Fruit fly (Drosophila melanogaster) whole organism, pupa: ENCODE results near the gene CG4789.

Experiments
- CG10348 ChIP-seq: fragments of 200-800 bp; sonication (Bioruptor generic); IDR thresholded peaks from 2 replicates; pipeline ENCODE4 v1.3.6; 2022; ENCODE audit warnings: missing biosample characterization, missing genetic modification characterization
- CG12605 ChIP-seq: fragments of 200-800 bp; sonication (Bioruptor generic); IDR thresholded peaks from 2 replicates; pipeline ENCODE4 v1.3.6; 2022; ENCODE audit warnings: missing biosample characterization, missing genetic modification characterization
- CG13204 ChIP-seq: fragments of 200-800 bp; sonication (Bioruptor generic); optimal IDR thresholded peaks from 2 replicates; lab custom pipeline; 2018; ENCODE audit warnings: missing biosample characterization, mild to moderate bottlenecking, missing genetic modification characterization, moderate library complexity
- CG14655 ChIP-seq: fragments of 200-800 bp; sonication (Bioruptor generic); optimal IDR thresholded peaks from 3 replicates; lab custom pipeline; 2017; ENCODE audit warnings: mild to moderate bottlenecking, missing biosample characterization, missing genetic modification reagents, missing genetic modification characterization
- CG15710 ChIP-seq: fragments of 200-800 bp; sonication (Bioruptor generic); optimal IDR thresholded peaks from 2 replicates; lab custom pipeline; 2018; ENCODE audit warnings: missing biosample characterization, mild to moderate bottlenecking, missing genetic modification characterization, moderate library complexity
- CG17806 ChIP-seq: fragments of 200-800 bp; sonication (Bioruptor generic); optimal IDR thresholded peaks from 2 replicates; lab custom pipeline; 2018; ENCODE audit warnings: missing biosample characterization, mild to moderate bottlenecking, missing genetic modification characterization, moderate library complexity
- CG32121 ChIP-seq: fragments of 200-800 bp; sonication (Bioruptor generic); IDR thresholded peaks from 2 replicates; pipeline ENCODE4 v1.3.6; 2022; ENCODE audit warnings: missing biosample characterization, missing genetic modification characterization
- CG34367 ChIP-seq: fragments of 200-800 bp; sonication (Bioruptor generic); optimal IDR thresholded peaks from 2 replicates; lab custom pipeline; 2018; ENCODE audit warnings: missing biosample characterization, mild to moderate bottlenecking, missing genetic modification characterization
- CG4496 ChIP-seq: fragments of 200-800 bp; sonication (Bioruptor generic); IDR thresholded peaks from 3 replicates; pipeline ENCODE4 v1.3.6; 2022; ENCODE audit warnings: missing biosample characterization, missing genetic modification characterization
- CG8159 ChIP-seq: fragments of 200-800 bp; sonication (Bioruptor generic); optimal IDR thresholded peaks from 3 replicates; lab custom pipeline; 2018; ENCODE audit warnings: missing biosample characterization, mild to moderate bottlenecking, missing genetic modification characterization, moderate library complexity
- CG8301 ChIP-seq: fragments of 200-800 bp; sonication (Bioruptor generic); optimal IDR thresholded peaks from 2 replicates; lab custom pipeline; 2018; ENCODE audit warnings: missing biosample characterization, mild to moderate bottlenecking, missing genetic modification characterization
- CG9948 ChIP-seq: fragments of 200-800 bp; sonication (Bioruptor generic); optimal IDR thresholded peaks from 2 replicates; lab custom pipeline; 2018; ENCODE audit warnings: missing biosample characterization, mild to moderate bottlenecking, missing genetic modification characterization, moderate library complexity
- D1 ChIP-seq: fragments of 200-800 bp; sonication (Bioruptor generic); optimal IDR thresholded peaks from 2 replicates; lab custom pipeline; 2018; ENCODE audit warnings: missing biosample characterization, mild to moderate bottlenecking, missing genetic modification characterization, moderate library complexity
- EcR ChIP-seq: fragments of 200-800 bp; sonication (Bioruptor generic); optimal IDR thresholded peaks from 3 replicates; lab custom pipeline; 2019; ENCODE audit warnings: missing biosample characterization, missing genetic modification characterization, mild to moderate bottlenecking, moderate library complexity, missing genetic modification reagents
- Ets98B ChIP-seq: fragments of 200-800 bp; sonication (Bioruptor generic); IDR thresholded peaks from 2 replicates; pipeline ENCODE4 v1.3.6; 2022; ENCODE audit warnings: missing biosample characterization, missing genetic modification characterization
- Pif1A ChIP-seq: fragments of 200-800 bp; sonication (Bioruptor generic); optimal IDR thresholded peaks from 3 replicates; lab custom pipeline; 2016; ENCODE audit warnings: missing biosample characterization, missing genetic modification characterization
- Pif1B ChIP-seq: fragments of 200-800 bp; sonication (Bioruptor generic); optimal IDR thresholded peaks from 3 replicates; lab custom pipeline; 2016; ENCODE audit warnings: missing biosample characterization, missing genetic modification characterization
- Snoo ChIP-seq: fragments of 200-800 bp; sonication (Bioruptor generic); optimal IDR thresholded peaks from 3 replicates; lab custom pipeline; 2017; ENCODE audit warnings: missing biosample characterization, mild to moderate bottlenecking, missing genetic modification characterization, inconsistent platforms
- fd96Ca ChIP-seq: fragments of 200-800 bp; sonication (Bioruptor generic); IDR thresholded peaks from 3 replicates; pipeline ENCODE4 v1.3.6; 2022; ENCODE audit warnings: missing biosample characterization, missing genetic modification characterization
- gl ChIP-seq: fragments of 200-800 bp; sonication (Bioruptor generic); optimal IDR thresholded peaks from 2 replicates; lab custom pipeline; 2018; ENCODE audit warnings: missing biosample characterization, mild to moderate bottlenecking, missing genetic modification characterization
- rn ChIP-seq: fragments of 200-800 bp; sonication (Bioruptor generic); IDR thresholded peaks from 2 replicates; pipeline ENCODE4 v1.3.6; 2022; ENCODE audit warnings: missing biosample characterization, missing genetic modification characterization

Gene CG4789

DNA sequence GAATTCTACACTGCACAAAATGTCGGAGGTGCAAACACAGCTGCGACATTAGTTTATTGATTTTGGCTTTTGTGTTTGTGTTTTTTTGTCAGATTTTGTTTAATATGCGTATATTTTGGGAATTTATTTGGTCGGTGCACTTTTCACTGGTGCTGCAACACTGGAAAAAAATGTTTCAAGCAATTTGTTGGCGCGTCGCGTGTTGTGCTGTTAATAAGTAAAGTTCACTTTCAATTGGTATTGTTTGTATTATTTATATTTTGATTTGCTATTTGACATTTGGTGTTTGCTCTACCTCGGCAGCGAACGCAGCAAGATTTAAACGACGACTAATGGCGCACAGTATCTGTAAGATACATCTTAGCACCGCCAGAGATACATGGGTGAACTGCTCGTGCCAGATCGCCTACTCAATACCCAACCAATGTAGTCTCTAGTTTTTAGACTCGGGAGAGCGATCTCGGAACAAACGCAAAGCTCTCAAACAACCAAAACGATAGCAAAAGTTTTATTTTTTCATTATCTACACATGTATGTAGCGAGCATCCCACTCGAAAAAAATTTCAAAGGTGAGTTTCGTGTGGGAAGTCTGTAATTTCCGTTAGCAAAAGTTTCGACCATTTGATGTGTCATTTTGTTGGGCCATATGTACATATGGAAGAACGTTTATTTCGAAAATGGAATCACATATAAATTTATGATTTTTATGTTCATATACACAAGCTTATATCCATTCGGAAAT lies 18.4 kb upstream of the CG4789 start:
- peak; percentile 19 for TF ChIP-seq CG8159 (tag; lab: Kevin White, UChicago)
- TF ChIP-seq Snoo (tag; lab: Kevin White, UChicago), result no peak
- peak; percentile 56 for TF ChIP-seq Pif1A (GFP tag; lab: Kevin White, UChicago)
- TF ChIP-seq CG8301 (tag; lab: Kevin White, UChicago), result peak; percentile 46
- no peak for TF ChIP-seq D1
- no peak for TF ChIP-seq CG15710
- peak; percentile 66 for TF ChIP-seq Ets98B
- no peak for TF ChIP-seq CG34367
- no peak for TF ChIP-seq rn (GFP tag; lab: Robert Waterston, UW)
- peak; percentile 74 for TF ChIP-seq CG32121 (GFP tag; lab: Robert Waterston, UW)
- TF ChIP-seq CG17806 (tag; lab: Kevin White, UChicago), result peak; percentile 30
- TF ChIP-seq Pif1B (GFP tag; lab: Kevin White, UChicago), result no peak
- TF ChIP-seq CG9948 (tag; lab: Kevin White, UChicago), result peak; percentile 12
- peak; percentile 79 for TF ChIP-seq fd96Ca
- TF ChIP-seq CG14655, result no peak
- TF ChIP-seq CG10348, result no peak
- TF ChIP-seq EcR (GFP tag; lab: Kevin White, UChicago), result no peak
- peak; percentile 14; the same call in 1 of the 2 replicates for TF ChIP-seq CG12605
- TF ChIP-seq CG4496 (GFP tag; lab: Robert Waterston, UW), result peak; percentile 80
- no peak for TF ChIP-seq CG13204 (GFP tag; lab: Kevin White, UChicago)
- TF ChIP-seq gl (tag; lab: Kevin White, UChicago), result no peak

DNA sequence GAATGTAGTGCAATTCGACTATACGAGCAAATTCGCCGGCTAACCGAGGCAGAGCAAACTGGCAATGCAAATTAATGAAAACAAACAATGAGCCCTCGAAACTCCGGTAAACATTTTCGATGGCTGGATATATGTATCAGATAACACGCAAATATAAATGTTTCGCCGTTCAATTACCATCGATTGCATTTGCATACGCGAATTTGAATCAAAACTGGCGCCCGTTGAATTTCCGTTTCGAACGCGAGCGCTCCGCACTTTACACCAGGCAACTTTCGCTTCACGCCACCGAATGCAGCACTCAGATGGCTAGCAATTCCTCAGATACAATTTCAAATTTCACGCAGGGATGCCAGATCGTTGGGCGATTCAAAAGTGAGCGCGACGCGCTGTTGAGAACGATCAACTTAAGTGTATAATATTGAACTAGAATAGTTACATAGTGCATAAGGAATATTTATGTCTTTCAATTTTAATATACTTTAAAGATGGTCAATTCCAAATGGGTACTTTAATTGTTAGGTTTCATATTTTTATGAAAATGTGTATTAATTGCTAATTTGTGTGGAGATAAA lies 17.5 kb upstream of the CG4789 start, which contains the start of gene if:
if (minus strand) TSS at position 294 of the 575 bp plus-strand sequence.
- TF ChIP-seq fd96Ca (no peak), CG12605 (peak; percentile 22; the same call in 1 of the 2 replicates), CG8301 (tag; lab: Kevin White, UChicago) (no peak)

DNA sequence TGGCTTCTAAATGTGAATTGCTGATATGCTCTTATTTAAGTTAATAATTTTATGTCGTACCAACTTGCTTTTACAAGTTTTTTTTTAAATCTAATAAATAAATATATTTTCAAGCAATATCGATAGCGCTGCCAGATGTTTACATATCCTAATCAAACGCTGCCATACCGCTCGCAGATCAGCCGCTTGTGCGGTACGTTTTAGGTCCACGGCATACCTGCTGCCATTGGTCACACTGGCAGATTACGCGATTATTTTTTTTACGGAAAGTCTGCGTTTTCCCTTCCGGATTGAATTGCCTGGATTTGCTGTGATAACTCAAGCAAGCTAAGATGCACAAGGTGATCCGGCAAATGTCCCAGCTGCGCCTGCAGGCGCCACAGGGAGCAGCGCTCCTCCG lies 17.0 kb upstream of the CG4789 start, which contains the start of gene mRpL22:
mRpL22 (plus strand) TSS at position 191 of the 400 bp plus-strand sequence.
- TF ChIP-seq CG9948 (tag; lab: Kevin White, UChicago) (no peak), CG14655 (no peak), D1 (no peak), rn (GFP tag; lab: Robert Waterston, UW) (no peak), CG10348 (no peak), Snoo (tag; lab: Kevin White, UChicago) (no peak)

DNA sequence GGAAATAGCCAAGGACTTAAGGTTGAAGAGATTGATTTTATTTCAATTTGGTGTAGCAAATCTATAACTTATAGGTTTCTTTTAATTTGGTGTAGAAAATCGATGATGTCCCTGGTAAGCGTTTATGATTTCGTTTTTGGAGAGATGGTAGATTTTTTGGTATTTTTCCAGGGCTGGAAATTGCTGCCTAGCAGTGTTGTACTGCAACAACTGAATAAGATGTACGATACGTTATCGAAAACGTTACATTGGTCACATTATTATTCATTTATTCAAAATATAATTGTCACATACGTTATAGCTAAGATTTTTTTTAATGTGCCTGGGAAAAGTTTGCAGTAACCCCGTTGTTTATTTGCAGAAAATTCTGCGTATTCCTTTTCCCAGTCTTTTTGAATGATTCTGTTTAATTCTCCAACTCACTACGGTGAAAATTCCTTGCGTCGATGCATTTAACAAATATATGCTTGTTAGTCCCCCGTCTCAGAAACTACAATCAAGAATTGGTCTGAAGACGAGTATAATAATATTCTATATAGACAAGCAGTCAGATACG lies 13.8 kb upstream of the CG4789 start, which contains the start of the genes CG9609 and Sap30:
CG9609 (minus strand) TSS at position 149 of the 556 bp plus-strand sequence.
Sap30 (plus strand) TSS at position 424 of the 556 bp plus-strand sequence.
- no peak for TF ChIP-seq EcR (GFP tag; lab: Kevin White, UChicago)
- no peak for TF ChIP-seq rn (GFP tag; lab: Robert Waterston, UW)
- TF ChIP-seq CG12605, result no peak
- no peak for TF ChIP-seq CG10348
- TF ChIP-seq CG17806 (tag; lab: Kevin White, UChicago), result no peak
- no peak for TF ChIP-seq CG9948 (tag; lab: Kevin White, UChicago)
- TF ChIP-seq CG32121 (GFP tag; lab: Robert Waterston, UW), result no peak
- no peak for TF ChIP-seq CG15710
- TF ChIP-seq Snoo (tag; lab: Kevin White, UChicago), result no peak
- no peak for TF ChIP-seq CG13204 (GFP tag; lab: Kevin White, UChicago)
- TF ChIP-seq CG34367, result no peak
- no peak for TF ChIP-seq Pif1B (GFP tag; lab: Kevin White, UChicago)
- TF ChIP-seq gl (tag; lab: Kevin White, UChicago), result no peak

DNA sequence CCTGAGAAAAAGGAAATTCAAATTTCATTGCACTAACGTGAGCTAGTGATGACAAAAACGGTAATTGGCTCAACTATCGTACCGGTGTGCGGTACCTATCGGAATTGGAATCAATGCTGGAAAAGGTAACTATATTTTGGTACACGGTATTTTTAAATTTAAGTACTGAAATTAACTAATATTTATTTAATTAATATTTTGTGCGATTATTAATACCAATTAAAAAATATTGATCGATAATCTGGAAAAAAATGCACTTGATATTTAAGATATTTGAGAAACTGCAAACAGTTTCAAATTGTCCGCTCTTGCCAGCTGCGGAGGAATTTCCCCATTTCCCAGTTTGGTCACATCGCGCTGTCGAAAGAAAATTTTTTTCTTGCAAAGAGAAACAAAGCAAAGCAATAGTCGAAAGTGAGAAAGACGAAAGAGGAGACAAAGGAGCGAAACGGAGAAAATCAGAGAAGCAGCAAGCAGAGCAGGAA lies 13.3 kb upstream of the CG4789 start:
- TF ChIP-seq CG8159 (tag; lab: Kevin White, UChicago), result no peak
- TF ChIP-seq CG17806 (tag; lab: Kevin White, UChicago), result no peak
- TF ChIP-seq Snoo (tag; lab: Kevin White, UChicago), result no peak
- 0 out of 2 replicates have a peak, but pooled peaks have one; percentile 11 for TF ChIP-seq CG12605
- TF ChIP-seq gl (tag; lab: Kevin White, UChicago), result no peak
- no peak for TF ChIP-seq EcR (GFP tag; lab: Kevin White, UChicago)
- TF ChIP-seq Pif1A (GFP tag; lab: Kevin White, UChicago), result no peak
- TF ChIP-seq Ets98B, result 0 out of 2 replicates have a peak, but pooled peaks have one; percentile 5
- peak; percentile 28; the same call in 2 of the 3 replicates for TF ChIP-seq CG4496 (GFP tag; lab: Robert Waterston, UW)
- TF ChIP-seq CG34367, result no peak

DNA sequence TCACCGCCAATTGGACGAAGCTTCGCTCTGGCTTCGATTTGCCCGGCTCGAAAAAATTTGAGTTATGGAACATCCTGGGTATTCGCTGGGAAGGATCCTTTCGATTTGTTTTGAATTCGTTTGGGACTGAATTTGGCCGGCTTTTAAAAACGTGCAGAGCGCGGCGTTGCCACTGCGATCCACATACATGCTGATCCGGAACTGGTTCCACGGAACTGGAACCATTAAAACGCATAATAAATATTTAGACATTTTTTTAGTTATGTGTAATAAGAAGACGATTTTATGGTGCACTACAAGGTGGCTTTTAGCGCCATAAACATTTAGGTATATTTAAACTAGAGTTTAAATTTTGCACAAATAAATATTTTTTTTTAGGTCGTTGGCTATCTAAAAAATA lies 9.7 kb upstream of the CG4789 start, which contains the start of gene Rrp45:
Rrp45 (minus strand) TSS at position 209 of the 400 bp plus-strand sequence.
- TF ChIP-seq CG15710 (no peak), CG8159 (tag; lab: Kevin White, UChicago) (no peak), CG10348 (no peak)
